Fruit fly (Drosophila melanogaster) whole organism, wandering third instar larva: ENCODE results near the gene CG8353.
A peak's percentile ranks its signal among the peaks of the same experiment; 100 is the strongest.

Source experiments
- Abd-B ChIP-seq: fragments of >200 bp; optimal IDR thresholded peaks from 2 replicates; lab custom pipeline; 2017; ENCODE audit warnings: missing biosample characterization, missing genetic modification characterization
- CG32264 ChIP-seq: fragments of 200-800 bp; sonication (Bioruptor generic); optimal IDR thresholded peaks from 2 replicates; lab custom pipeline; 2016; ENCODE audit warnings: missing biosample characterization, missing genetic modification characterization
- CG9705 ChIP-seq: fragments of 200-800 bp; sonication (Bioruptor generic); optimal IDR thresholded peaks from 2 replicates; lab custom pipeline; 2018; ENCODE audit warnings: missing biosample characterization, mild to moderate bottlenecking, missing genetic modification characterization
- CrebA ChIP-seq: fragments of 200-800 bp; sonication (Bioruptor generic); optimal IDR thresholded peaks from 2 replicates; lab custom pipeline; 2016; ENCODE audit warnings: missing biosample characterization, mild to moderate bottlenecking, missing genetic modification characterization, borderline replicate concordance
- Dfd ChIP-seq: fragments of >200 bp; optimal IDR thresholded peaks from 2 replicates; lab custom pipeline; 2017; ENCODE audit warnings: missing biosample characterization, missing genetic modification characterization
- Dif ChIP-seq: fragments of 200-275, 200-300 bp; sonication (Bioruptor generic); optimal IDR thresholded peaks from 2 replicates; lab custom pipeline; 2018; ENCODE audit warnings: missing biosample characterization, missing genetic modification characterization; ENCODE audit not compliant: partially characterized antibody
- GATAd ChIP-seq: sonication (Bioruptor generic); optimal IDR thresholded peaks from 2 replicates; lab custom pipeline; 2016; ENCODE audit warnings: missing biosample characterization, missing genetic modification characterization
- HLH106 ChIP-seq: fragments of 200-800 bp; optimal IDR thresholded peaks from 3 replicates; lab custom pipeline; 2019; ENCODE audit warnings: missing biosample characterization, mild to moderate bottlenecking, missing genetic modification characterization, moderate library complexity
- Hnf4 ChIP-seq: fragments of 200-800 bp; sonication (Bioruptor generic); optimal IDR thresholded peaks from 2 replicates; lab custom pipeline; 2016; ENCODE audit warnings: missing biosample characterization, mild to moderate bottlenecking, missing genetic modification characterization
- Hr78 ChIP-seq: fragments of >200 bp; optimal IDR thresholded peaks from 2 replicates; lab custom pipeline; 2017; ENCODE audit warnings: missing biosample characterization, missing genetic modification characterization
- Hr83 ChIP-seq: fragments of 200-300 bp; sonication (Bioruptor generic); optimal IDR thresholded peaks from 2 replicates; lab custom pipeline; 2016; ENCODE audit warnings: missing biosample characterization, mild to moderate bottlenecking, missing genetic modification characterization, moderate library complexity; ENCODE audit not compliant: poor library complexity, severe bottlenecking
- Jra ChIP-seq: sonication (Bioruptor generic); optimal IDR thresholded peaks from 2 replicates; lab custom pipeline; 2016; ENCODE audit warnings: missing biosample characterization, missing genetic modification characterization
- Mio ChIP-seq: sonication (Bioruptor generic); optimal IDR thresholded peaks from 2 replicates; lab custom pipeline; 2016; ENCODE audit warnings: missing biosample characterization, missing genetic modification characterization
- Myc ChIP-seq: fragments of >200 bp; optimal IDR thresholded peaks from 2 replicates; lab custom pipeline; 2017
- N ChIP-seq: fragments of >200 bp; optimal IDR thresholded peaks from 2 replicates; lab custom pipeline; 2018; ENCODE audit warnings: missing biosample characterization, missing external identifiers, missing genetic modification characterization
- OdsH ChIP-seq: fragments of 200-800 bp; sonication (Bioruptor generic); optimal IDR thresholded peaks from 2 replicates; lab custom pipeline; 2016; ENCODE audit warnings: missing biosample characterization, mild to moderate bottlenecking, missing genetic modification characterization
- Rel ChIP-seq, 2 experiments: fragments of 200-800 bp; sonication (Bioruptor generic) in 1 of 2; optimal IDR thresholded peaks; 2 replicates in 1 of 2; 3 replicates in 1 of 2; lab custom pipeline; 2016 to 2019; ENCODE audit warnings: mild to moderate bottlenecking in 2 of 2, missing biosample characterization in 2 of 2, missing genetic modification characterization in 2 of 2, moderate library complexity in 1 of 2
- Sp1 ChIP-seq: fragments of 200-800 bp; sonication (Bioruptor generic); optimal IDR thresholded peaks from 3 replicates; lab custom pipeline; 2019; ENCODE audit warnings: missing biosample characterization, mild to moderate bottlenecking, missing genetic modification characterization, moderate library complexity
- Vsx2 ChIP-seq: fragments of 200-300, 225-300 bp; sonication (Bioruptor generic); optimal IDR thresholded peaks from 2 replicates; lab custom pipeline; 2018; ENCODE audit warnings: missing biosample characterization, missing genetic modification characterization; ENCODE audit not compliant: partially characterized antibody
- br ChIP-seq: fragments of 200-800 bp; sonication (Bioruptor generic); optimal IDR thresholded peaks from 2 replicates; lab custom pipeline; 2016; ENCODE audit warnings: missing biosample characterization, missing genetic modification characterization
- brk ChIP-seq: fragments of 200-800 bp; sonication (Bioruptor generic); optimal IDR thresholded peaks from 2 replicates; lab custom pipeline; 2016; ENCODE audit warnings: missing biosample characterization, mild to moderate bottlenecking, missing genetic modification characterization
- dl ChIP-seq, 2 experiments: fragments of 175-275, 200-275 bp in 1 of 2; fragments of 200-275 bp in 1 of 2; sonication (Bioruptor generic); optimal IDR thresholded peaks; lab custom pipeline; 2018; ENCODE audit warnings: mild to moderate bottlenecking in 2 of 2, missing biosample characterization in 2 of 2, missing genetic modification characterization in 2 of 2, moderate library complexity in 2 of 2; ENCODE audit not compliant: partially characterized antibody in 2 of 2, insufficient read depth in 1 of 2
- dmrt93B ChIP-seq: fragments of 200-800 bp; sonication (Bioruptor generic); optimal IDR thresholded peaks from 2 replicates; lab custom pipeline; 2018; ENCODE audit warnings: missing biosample characterization, mild to moderate bottlenecking, missing genetic modification characterization
- dsf ChIP-seq: sonication (Bioruptor generic); optimal IDR thresholded peaks from 2 replicates; lab custom pipeline; 2016; ENCODE audit warnings: missing biosample characterization, missing genetic modification characterization, borderline replicate concordance
- ey ChIP-seq: fragments of 200-800 bp; sonication (Bioruptor generic); optimal IDR thresholded peaks from 2 replicates; lab custom pipeline; 2016; ENCODE audit warnings: missing biosample characterization, missing genetic modification characterization
- foxo ChIP-seq, 2 experiments: fragments of 200-800 bp; sonication (Bioruptor generic); optimal IDR thresholded peaks; 2 replicates in 1 of 2; 3 replicates in 1 of 2; lab custom pipeline; 2016 to 2017; ENCODE audit warnings: missing biosample characterization in 2 of 2, missing genetic modification characterization in 2 of 2
- fru ChIP-seq: fragments of 200-800 bp; sonication (Bioruptor generic); optimal IDR thresholded peaks from 3 replicates; lab custom pipeline; 2016; ENCODE audit warnings: missing biosample characterization, mild to moderate bottlenecking, missing genetic modification characterization
- h ChIP-seq: fragments of 200-800 bp; sonication (Bioruptor generic); optimal IDR thresholded peaks from 3 replicates; lab custom pipeline; 2016; ENCODE audit warnings: missing biosample characterization, mild to moderate bottlenecking, missing genetic modification characterization
- jim ChIP-seq: fragments of 175-275, 200-325 bp; sonication (Bioruptor generic); optimal IDR thresholded peaks from 2 replicates; lab custom pipeline; 2016; ENCODE audit warnings: missing biosample characterization, mild to moderate bottlenecking, missing genetic modification characterization
- lola ChIP-seq: fragments of >200 bp; optimal IDR thresholded peaks from 2 replicates; lab custom pipeline; 2017; ENCODE audit warnings: missing biosample characterization, missing genetic modification characterization
- pan ChIP-seq: fragments of >200 bp; optimal IDR thresholded peaks from 2 replicates; lab custom pipeline; 2017
- psq ChIP-seq: fragments of 200-800 bp; sonication (Bioruptor generic); optimal IDR thresholded peaks from 3 replicates; lab custom pipeline; 2017; ENCODE audit warnings: missing biosample characterization, mild to moderate bottlenecking, missing genetic modification characterization, moderate library complexity
- rgr ChIP-seq: fragments of 200-800 bp; sonication (Bioruptor generic); optimal IDR thresholded peaks from 3 replicates; lab custom pipeline; 2016; ENCODE audit warnings: missing biosample characterization, mild to moderate bottlenecking, missing genetic modification characterization
- sage ChIP-seq: fragments of 200-800 bp; sonication (Bioruptor generic); optimal IDR thresholded peaks from 2 replicates; lab custom pipeline; 2016; ENCODE audit warnings: missing biosample characterization, mild to moderate bottlenecking, missing genetic modification characterization
- sv ChIP-seq: fragments of 200-800 bp; sonication (Bioruptor generic); optimal IDR thresholded peaks from 3 replicates; lab custom pipeline; 2016; ENCODE audit warnings: missing biosample characterization, missing genetic modification characterization
- tai ChIP-seq: sonication (Bioruptor generic); optimal IDR thresholded peaks from 2 replicates; lab custom pipeline; 2016; ENCODE audit warnings: missing biosample characterization, missing genetic modification characterization
- usp ChIP-seq: fragments of >200 bp; optimal IDR thresholded peaks from 2 replicates; lab custom pipeline; 2017; ENCODE audit warnings: missing biosample characterization, missing genetic modification characterization
- woc ChIP-seq: sonication (Bioruptor generic); optimal IDR thresholded peaks from 2 replicates; lab custom pipeline; 2016; ENCODE audit warnings: missing biosample characterization, mild to moderate bottlenecking, missing genetic modification characterization

The CG8353 gene

DNA sequence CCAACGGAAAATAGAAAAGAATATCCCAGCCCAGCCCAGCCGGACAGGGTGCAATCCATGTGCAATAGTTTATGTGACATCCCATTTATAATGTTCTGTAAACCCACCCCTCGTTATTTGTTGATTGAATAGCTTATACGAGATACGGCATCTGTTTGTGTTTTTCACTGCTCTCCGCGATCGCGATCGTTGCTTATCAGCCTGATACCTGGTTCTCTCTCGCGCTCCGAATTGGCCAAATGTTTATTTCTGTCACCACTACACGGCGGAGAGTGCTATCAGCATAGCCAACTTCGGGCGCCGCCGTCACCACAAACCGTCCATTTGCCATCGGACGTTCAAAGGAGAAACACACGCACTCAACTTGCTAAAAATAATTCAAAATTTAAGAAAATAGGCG, at the start of gene CG8353:
CG8353 (plus strand) TSS at position 59 of the 400 bp plus-strand sequence.
- no peak for TF ChIP-seq Rel (GFP tag; optimal IDR thresholded peaks at IDR 0.05; lab: Kevin White, UChicago)
- peak; percentile 68 for TF ChIP-seq Rel (tag; optimal IDR thresholded peaks at IDR 0.05; lab: Kevin White, UChicago)
- no peak for TF ChIP-seq dmrt93B (GFP tag; lab: Kevin White, UChicago)
- no peak for TF ChIP-seq jim (GFP tag; lab: Kevin White, UChicago)
- TF ChIP-seq N (GFP tag; lab: Kevin White, UChicago) = no peak
- TF ChIP-seq lola (GFP tag; lab: Kevin White, UChicago) = no peak
- peak; percentile 22 for TF ChIP-seq Dif (GFP tag; lab: Kevin White, UChicago)

DNA sequence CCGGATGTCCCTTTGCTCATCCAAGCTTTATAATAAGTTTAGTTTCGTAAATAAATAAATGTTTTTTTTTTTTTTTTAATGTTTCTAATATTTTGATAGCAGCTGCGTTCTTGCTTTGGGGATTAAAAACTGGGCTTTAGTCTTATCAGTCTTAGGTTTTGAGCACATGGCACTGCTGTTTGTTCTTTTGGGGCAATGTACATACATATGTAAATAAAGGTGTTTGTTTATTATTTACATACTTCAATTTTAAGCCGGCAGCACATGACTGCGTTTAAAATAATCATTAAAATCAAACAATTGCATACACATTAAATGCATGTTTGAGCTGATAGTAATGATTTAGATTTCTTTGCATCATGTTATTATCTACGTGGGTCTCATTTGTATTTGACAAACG, 49.6 kb upstream of the CG8353 start:
- TF ChIP-seq CG9705 (GFP tag; lab: Kevin White, UChicago) (no peak), h (GFP tag; lab: Kevin White, UChicago) (peak; percentile 62), Mio (no peak), ey (no peak), foxo (GFP tag; optimal IDR thresholded peaks at IDR 0.05; lab: Kevin White, UChicago) (peak in 1 of 2 experiments; percentile 45), rgr (GFP tag; lab: Kevin White, UChicago) (peak; percentile 73), Dif (GFP tag; lab: Kevin White, UChicago) (no peak), Myc (lab: Kevin White, UChicago) (no peak), Sp1 (GFP tag; lab: Kevin White, UChicago) (peak; percentile 52), CrebA (no peak), Rel (GFP tag; optimal IDR thresholded peaks at IDR 0.05; lab: Kevin White, UChicago) (no peak), Rel (tag; optimal IDR thresholded peaks at IDR 0.05; lab: Kevin White, UChicago) (no peak), Jra (GFP tag; lab: Kevin White, UChicago) (peak; percentile 61), OdsH (GFP tag; lab: Kevin White, UChicago) (peak; percentile 47), dsf (GFP tag; lab: Kevin White, UChicago) (peak; percentile 35), brk (GFP tag; lab: Kevin White, UChicago) (peak; percentile 63), usp (GFP tag; lab: Kevin White, UChicago) (no peak), psq (peak; percentile 41), lola (GFP tag; lab: Kevin White, UChicago) (no peak), woc (GFP tag; lab: Kevin White, UChicago) (no peak), Hr83 (GFP tag; lab: Kevin White, UChicago) (peak; percentile 96), Vsx2 (GFP tag; lab: Kevin White, UChicago) (no peak), jim (GFP tag; lab: Kevin White, UChicago) (no peak), dmrt93B (GFP tag; lab: Kevin White, UChicago) (peak; percentile 38), pan (lab: Kevin White, UChicago) (no peak), br (GFP tag; lab: Kevin White, UChicago) (peak; percentile 19), GATAd (GFP tag; lab: Kevin White, UChicago) (no peak), Abd-B (GFP tag; lab: Kevin White, UChicago) (no peak), CG32264 (GFP tag; lab: Kevin White, UChicago) (no peak), sv (GFP tag; lab: Kevin White, UChicago) (peak; percentile 41), fru (GFP tag; lab: Kevin White, UChicago) (no peak), HLH106 (tag; lab: Kevin White, UChicago) (peak; percentile 5), sage (GFP tag; lab: Kevin White, UChicago) (peak; percentile 3), N (GFP tag; lab: Kevin White, UChicago) (no peak), tai (GFP tag; lab: Kevin White, UChicago) (peak; percentile 62), Hnf4 (GFP tag; lab: Kevin White, UChicago) (peak; percentile 67), dl (GFP tag; optimal IDR thresholded peaks at IDR 0.05; lab: Kevin White, UChicago; ENCODE audit: insufficient read depth in 1 of 2, partially characterized antibody in 2 of 2) (no peak), Dfd (GFP tag; lab: Kevin White, UChicago) (no peak), Hr78 (GFP tag; lab: Kevin White, UChicago) (no peak)
